Fruit fly (Drosophila melanogaster) S2 (cell line): ENCODE results near the gene eIF4A.

Source experiments
- CG8478 ChIP-seq: fragments of >200 bp; optimal IDR thresholded peaks from 2 replicates; lab custom pipeline; 2018
- CTCF ChIP-seq, 2 experiments: fragments of >200 bp; optimal IDR thresholded peaks; 2 replicates each; lab custom pipeline; 2018

eIF4A gene

dm6 chr2L:5977070-5977728 lies 4.4 kb upstream of the eIF4A start:
- TF ChIP-seq CTCF (optimal IDR thresholded peaks at IDR 0.05; lab: Kevin White, UChicago) = no peak
- TF ChIP-seq CG8478 = no peak

- TF ChIP-seq CTCF (optimal IDR thresholded peaks at IDR 0.05; lab: Kevin White, UChicago) = no peak
- TF ChIP-seq CG8478 = no peak
Observed at dm6 chr2L:5977729-5978078, 3.9 kb upstream of the eIF4A start.

- TF ChIP-seq CTCF (optimal IDR thresholded peaks at IDR 0.05; lab: Kevin White, UChicago) = no peak
- no peak for TF ChIP-seq CG8478
Observed at dm6 chr2L:5978333-5979054, 3.1 kb upstream of the eIF4A start.

dm6 chr2L:5979055-5979399 lies 2.5 kb upstream of the eIF4A start:
- TF ChIP-seq CG8478 (no peak), CTCF (optimal IDR thresholded peaks at IDR 0.05; lab: Kevin White, UChicago) (no peak)

- TF ChIP-seq CTCF (optimal IDR thresholded peaks at IDR 0.05; lab: Kevin White, UChicago) (no peak), CG8478 (no peak)
Observed at dm6 chr2L:5979957-5980861, 1.4 kb upstream of the eIF4A start.

dm6 chr2L:5980862-5981432 lies 617 bp upstream of the eIF4A start, which contains the start of gene chic:
Gene chic (minus strand): TSS chr2L:5981018.
- TF ChIP-seq CG8478 (no peak), CTCF (optimal IDR thresholded peaks at IDR 0.05; lab: Kevin White, UChicago) (peak in 1 of 2 experiments; percentile 11)

- peak; percentile 17 to 70 for TF ChIP-seq CTCF (optimal IDR thresholded peaks at IDR 0.05; lab: Kevin White, UChicago)
- no peak for TF ChIP-seq CG8478
Observed at dm6 chr2L:5982334-5982987, 897 bp downstream of the eIF4A start.

dm6 chr2L:5983236-5983635 lies 1.7 kb downstream of the eIF4A start:
- TF ChIP-seq CG8478 = no peak
- TF ChIP-seq CTCF (optimal IDR thresholded peaks at IDR 0.05; lab: Kevin White, UChicago) = no peak

- peak; percentile 28 to 48 for TF ChIP-seq CTCF (optimal IDR thresholded peaks at IDR 0.05; lab: Kevin White, UChicago)
- no peak for TF ChIP-seq CG8478
Observed at dm6 chr2L:5986094-5986493, 4.5 kb downstream of the eIF4A start, which contains the start of gene ifc. Gene ifc (plus strand): TSS chr2L:5986348.

dm6 chr2L:5986940-5987339 lies 5.4 kb downstream of the eIF4A start:
- TF ChIP-seq CG8478 = no peak
- no peak for TF ChIP-seq CTCF (optimal IDR thresholded peaks at IDR 0.05; lab: Kevin White, UChicago)

- no peak for TF ChIP-seq CTCF (optimal IDR thresholded peaks at IDR 0.05; lab: Kevin White, UChicago)
Observed at dm6 chr2L:5988115-5989092, 6.8 kb downstream of the eIF4A start.

- no peak for TF ChIP-seq CTCF (optimal IDR thresholded peaks at IDR 0.05; lab: Kevin White, UChicago)
Observed at dm6 chr2L:5990447-5990846, 8.9 kb downstream of the eIF4A start.

- TF ChIP-seq CTCF (optimal IDR thresholded peaks at IDR 0.05; lab: Kevin White, UChicago) = no peak
- TF ChIP-seq CG8478 = no peak
Observed at dm6 chr2L:5997609-5998229, 16.2 kb downstream of the eIF4A start.
